Fruit fly (Drosophila melanogaster) whole organism, prepupa: ENCODE measurements around the gene CG2924.

Source experiments
- Blimp-1 ChIP-seq: fragments of 200-800 bp; sonication (Bioruptor generic); optimal IDR thresholded peaks from 3 replicates; lab custom pipeline; 2017; ENCODE audit warnings: missing biosample characterization, missing genetic modification characterization, mild to moderate bottlenecking, moderate library complexity, missing genetic modification reagents
- CG10669 ChIP-seq: fragments of 200-800 bp; sonication (Bioruptor generic); optimal IDR thresholded peaks from 3 replicates; lab custom pipeline; 2018; ENCODE audit warnings: missing biosample characterization, mild to moderate bottlenecking, missing genetic modification characterization, moderate library complexity
- CG11294 ChIP-seq: fragments of 200-800 bp; sonication (Bioruptor generic); IDR thresholded peaks from 2 replicates; pipeline ENCODE4 v1.3.6; 2022; ENCODE audit warnings: missing biosample characterization, missing genetic modification characterization
- CG11762 ChIP-seq: fragments of 200-800 bp; sonication (Bioruptor generic); optimal IDR thresholded peaks from 3 replicates; lab custom pipeline; 2016; ENCODE audit warnings: missing biosample characterization, missing genetic modification characterization; ENCODE audit not compliant: insufficient read depth
- CG11902 ChIP-seq: fragments of 200-800 bp; sonication (Bioruptor generic); optimal IDR thresholded peaks from 3 replicates; lab custom pipeline; 2016; ENCODE audit warnings: missing biosample characterization, missing genetic modification characterization
- CG1621 ChIP-seq: fragments of 200-800 bp; sonication (Bioruptor generic); optimal IDR thresholded peaks from 3 replicates; lab custom pipeline; 2018; ENCODE audit warnings: missing biosample characterization, mild to moderate bottlenecking, missing genetic modification characterization
- CG16779 ChIP-seq: fragments of 200-800 bp; sonication (Bioruptor generic); optimal IDR thresholded peaks from 3 replicates; lab custom pipeline; 2017; ENCODE audit warnings: missing biosample characterization, mild to moderate bottlenecking, missing genetic modification characterization
- CG3032 ChIP-seq: fragments of 200-800 bp; optimal IDR thresholded peaks from 2 replicates; lab custom pipeline; 2019; ENCODE audit warnings: missing biosample characterization, mild to moderate bottlenecking, missing genetic modification characterization, moderate library complexity
- CG31627 ChIP-seq: fragments of 200-800 bp; sonication (Bioruptor generic); optimal IDR thresholded peaks from 3 replicates; lab custom pipeline; 2016; ENCODE audit warnings: missing biosample characterization, missing genetic modification characterization
- CG32006 ChIP-seq: fragments of 200-800 bp; sonication (Bioruptor generic); optimal IDR thresholded peaks from 3 replicates; lab custom pipeline; 2017; ENCODE audit warnings: missing biosample characterization, mild to moderate bottlenecking, missing genetic modification characterization
- CG34406 ChIP-seq: fragments of 200-800 bp; sonication (Bioruptor generic); optimal IDR thresholded peaks from 3 replicates; lab custom pipeline; 2016; ENCODE audit warnings: missing biosample characterization, missing genetic modification characterization
- CG3919 ChIP-seq: fragments of 200-800 bp; sonication (Bioruptor generic); optimal IDR thresholded peaks from 3 replicates; lab custom pipeline; 2016; ENCODE audit warnings: missing biosample characterization, missing genetic modification characterization
- CG4318 ChIP-seq: fragments of 200-800 bp; sonication (Bioruptor generic); optimal IDR thresholded peaks from 3 replicates; lab custom pipeline; 2017; ENCODE audit warnings: missing biosample characterization, mild to moderate bottlenecking, missing genetic modification characterization
- CG6276 ChIP-seq: fragments of 200-800 bp; sonication (Bioruptor generic); optimal IDR thresholded peaks from 2 replicates; lab custom pipeline; 2017; ENCODE audit warnings: missing biosample characterization, mild to moderate bottlenecking, missing genetic modification characterization
- CG6808 ChIP-seq: fragments of 200-800 bp; sonication (Bioruptor generic); optimal IDR thresholded peaks from 3 replicates; lab custom pipeline; 2017; ENCODE audit warnings: missing biosample characterization, missing genetic modification characterization, mild to moderate bottlenecking, moderate library complexity, missing genetic modification reagents
- CG6854 ChIP-seq: fragments of 200-800 bp; sonication (Bioruptor generic); optimal IDR thresholded peaks from 2 replicates; lab custom pipeline; 2017; ENCODE audit warnings: missing biosample characterization, mild to moderate bottlenecking, missing genetic modification characterization
- CG8119 ChIP-seq: fragments of 200-800 bp; sonication (Bioruptor generic); IDR thresholded peaks from 3 replicates; pipeline ENCODE4 v1.3.6; 2022; ENCODE audit warnings: missing biosample characterization, missing genetic modification characterization
- CG8319 ChIP-seq: fragments of 200-800 bp; sonication (Bioruptor generic); optimal IDR thresholded peaks from 3 replicates; lab custom pipeline; 2016; ENCODE audit warnings: missing biosample characterization, missing genetic modification characterization
- CG9139 ChIP-seq: fragments of 200-800 bp; sonication (Bioruptor generic); optimal IDR thresholded peaks from 3 replicates; lab custom pipeline; 2017; ENCODE audit warnings: missing biosample characterization, mild to moderate bottlenecking, missing genetic modification characterization
- Eip75B ChIP-seq: fragments of 200-800 bp; sonication (Bioruptor generic); optimal IDR thresholded peaks from 3 replicates; lab custom pipeline; 2016; ENCODE audit warnings: missing biosample characterization, missing genetic modification characterization
- Eip78C ChIP-seq: fragments of 200-800 bp; sonication (Bioruptor generic); peaks from one replicate; lab custom pipeline; 2016; ENCODE audit warnings: missing biosample characterization, missing genetic modification characterization
- Eip93F ChIP-seq: fragments of 200-800 bp; sonication (Bioruptor generic); optimal IDR thresholded peaks from 2 replicates; lab custom pipeline; 2016; ENCODE audit warnings: missing biosample characterization, mild to moderate bottlenecking, missing genetic modification characterization
- Ets21C ChIP-seq: fragments of 200-800 bp; sonication (Bioruptor generic); optimal IDR thresholded peaks from 3 replicates; lab custom pipeline; 2016; ENCODE audit warnings: missing biosample characterization, missing genetic modification characterization
- Ets96B ChIP-seq: fragments of 200-800 bp; optimal IDR thresholded peaks from 2 replicates; lab custom pipeline; 2019; ENCODE audit warnings: missing biosample characterization, mild to moderate bottlenecking, missing genetic modification characterization, moderate library complexity
- Gug ChIP-seq: fragments of 200-800 bp; sonication (Bioruptor generic); IDR thresholded peaks from 2 replicates; pipeline ENCODE4 v1.3.6; 2022; ENCODE audit warnings: missing biosample characterization, missing genetic modification characterization
- Hr39 ChIP-seq: fragments of 200-800 bp; sonication (Bioruptor generic); optimal IDR thresholded peaks from 2 replicates; lab custom pipeline; 2016; ENCODE audit warnings: missing biosample characterization, missing genetic modification characterization
- Hr4 ChIP-seq: fragments of 200-800 bp; sonication (Bioruptor generic); optimal IDR thresholded peaks from 3 replicates; lab custom pipeline; 2016; ENCODE audit warnings: missing biosample characterization, missing genetic modification characterization
- Lpt ChIP-seq: fragments of 200-800 bp; sonication (Bioruptor generic); optimal IDR thresholded peaks from 3 replicates; lab custom pipeline; 2016; ENCODE audit warnings: missing biosample characterization, missing genetic modification characterization
- Met ChIP-seq: fragments of 200-800 bp; sonication (Bioruptor generic); optimal IDR thresholded peaks from 3 replicates; lab custom pipeline; 2016; ENCODE audit warnings: missing biosample characterization, missing genetic modification characterization
- Smox ChIP-seq: fragments of 200-800 bp; sonication (Bioruptor generic); optimal IDR thresholded peaks from 3 replicates; lab custom pipeline; 2016; ENCODE audit warnings: missing biosample characterization, missing genetic modification characterization
- Sox14 ChIP-seq: fragments of 200-800 bp; sonication (Bioruptor generic); optimal IDR thresholded peaks from 3 replicates; lab custom pipeline; 2016; ENCODE audit warnings: missing biosample characterization, missing genetic modification characterization
- achi ChIP-seq: fragments of 200-800 bp; sonication (Bioruptor generic); optimal IDR thresholded peaks from 3 replicates; lab custom pipeline; 2016; ENCODE audit warnings: missing biosample characterization, missing genetic modification characterization
- acj6 ChIP-seq: fragments of 200-800 bp; sonication (Bioruptor generic); optimal IDR thresholded peaks from 3 replicates; lab custom pipeline; 2016; ENCODE audit warnings: missing biosample characterization, missing genetic modification characterization
- cyc ChIP-seq: fragments of 200-800 bp; sonication (Bioruptor generic); optimal IDR thresholded peaks from 3 replicates; lab custom pipeline; 2016; ENCODE audit warnings: missing biosample characterization, missing genetic modification characterization
- dac ChIP-seq: fragments of 200-800 bp; sonication (Bioruptor generic); optimal IDR thresholded peaks from 2 replicates; lab custom pipeline; 2017; ENCODE audit warnings: missing biosample characterization, mild to moderate bottlenecking, missing genetic modification characterization
- dsx ChIP-seq: fragments of 200-800 bp; optimal IDR thresholded peaks from 3 replicates; lab custom pipeline; 2019; ENCODE audit warnings: missing biosample characterization, mild to moderate bottlenecking, missing genetic modification characterization, moderate library complexity; ENCODE audit not compliant: poor library complexity, severe bottlenecking
- eg ChIP-seq: fragments of 200-800 bp; sonication (Bioruptor generic); IDR thresholded peaks from 3 replicates; pipeline ENCODE4 v1.3.6; 2022; ENCODE audit warnings: missing biosample characterization, missing genetic modification characterization
- esn ChIP-seq: fragments of 200-800 bp; sonication (Bioruptor generic); optimal IDR thresholded peaks from 2 replicates; lab custom pipeline; 2016; ENCODE audit warnings: missing biosample characterization, mild to moderate bottlenecking, missing genetic modification characterization, moderate library complexity
- fd59A ChIP-seq: fragments of 200-800 bp; sonication (Bioruptor generic); optimal IDR thresholded peaks from 2 replicates; lab custom pipeline; 2017; ENCODE audit warnings: missing biosample characterization, mild to moderate bottlenecking, missing genetic modification characterization, missing genetic modification reagents
- fd85E ChIP-seq: fragments of 200-800 bp; sonication (Bioruptor generic); optimal IDR thresholded peaks from 3 replicates; lab custom pipeline; 2016; ENCODE audit warnings: missing biosample characterization, missing genetic modification characterization
- fkh ChIP-seq: fragments of 200-800 bp; sonication (Bioruptor generic); optimal IDR thresholded peaks from 3 replicates; lab custom pipeline; 2017; ENCODE audit warnings: missing biosample characterization, mild to moderate bottlenecking, missing genetic modification characterization, moderate library complexity
- net ChIP-seq: fragments of 200-800 bp; sonication (Bioruptor generic); optimal IDR thresholded peaks from 3 replicates; lab custom pipeline; 2016; ENCODE audit warnings: missing biosample characterization, missing genetic modification characterization
- pdm3 ChIP-seq: fragments of 200-800 bp; sonication (Bioruptor generic); optimal IDR thresholded peaks from 3 replicates; lab custom pipeline; 2016; ENCODE audit warnings: missing biosample characterization, missing genetic modification characterization
- spab ChIP-seq: fragments of 200-800 bp; sonication (Bioruptor generic); optimal IDR thresholded peaks from 2 replicates; lab custom pipeline; 2017; ENCODE audit warnings: missing biosample characterization, mild to moderate bottlenecking, missing genetic modification characterization, missing genetic modification reagents
- ss ChIP-seq, 2 experiments: fragments of 200-800 bp; sonication (Bioruptor generic); optimal IDR thresholded peaks; 2 replicates in 1 of 2; 3 replicates in 1 of 2; lab custom pipeline; 2017 to 2018; ENCODE audit warnings: mild to moderate bottlenecking in 2 of 2, missing biosample characterization in 2 of 2, missing genetic modification characterization in 2 of 2, moderate library complexity in 1 of 2
- svp ChIP-seq: fragments of 200-800 bp; sonication (Bioruptor generic); peaks from one replicate; lab custom pipeline; 2016; ENCODE audit warnings: missing biosample characterization, missing genetic modification characterization
- topi ChIP-seq: fragments of 200-800 bp; sonication (Bioruptor generic); optimal IDR thresholded peaks from 3 replicates; lab custom pipeline; 2016; ENCODE audit warnings: missing biosample characterization, missing genetic modification characterization
- vri ChIP-seq: fragments of 200-800 bp; sonication (Bioruptor generic); optimal IDR thresholded peaks from 3 replicates; lab custom pipeline; 2016; ENCODE audit warnings: missing biosample characterization, mild to moderate bottlenecking, missing genetic modification characterization

Gene CG2924

DNA sequence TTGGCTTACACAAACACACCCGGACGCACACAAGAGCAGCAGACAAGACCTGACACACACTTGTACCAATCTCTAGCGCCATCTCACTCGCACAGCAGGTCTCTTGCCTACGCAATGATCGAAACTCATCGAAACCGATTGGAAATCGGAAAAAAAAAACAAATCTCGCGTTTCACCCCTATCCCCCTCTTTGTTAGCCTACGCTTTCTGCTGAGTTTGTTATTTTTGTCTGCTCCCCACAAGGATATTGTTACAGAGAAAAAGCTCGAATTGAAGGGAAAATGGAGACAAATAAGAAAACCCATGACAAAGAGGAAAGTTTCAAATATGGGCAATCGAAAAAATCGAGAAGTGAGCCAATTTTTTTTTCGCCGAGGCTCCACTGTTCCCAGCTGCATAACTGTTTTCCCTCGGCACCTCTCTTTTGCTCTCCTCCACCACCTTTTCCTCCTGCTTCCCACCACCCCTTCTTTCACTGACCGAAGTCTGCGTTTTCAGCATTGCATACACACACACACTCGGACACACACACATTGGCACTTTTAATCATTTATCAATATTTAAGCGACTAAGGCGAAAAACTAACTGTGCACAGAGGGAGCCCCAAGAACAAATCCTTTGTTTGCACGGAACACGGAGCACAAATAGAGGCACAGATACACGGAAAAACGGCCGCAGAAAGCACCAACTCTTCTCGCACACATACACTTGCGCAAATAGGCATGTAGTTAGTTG, 572 bp downstream of the CG2924 start (continued):
- TF ChIP-seq CG1621 (tag; lab: Kevin White, UChicago) (no peak), achi (GFP tag; lab: Kevin White, UChicago) (peak; percentile 41), CG9139 (GFP tag; lab: Kevin White, UChicago) (no peak), Gug (GFP tag; lab: Robert Waterston, UW) (peak; percentile 46; the same call in 1 of the 2 replicates), CG16779 (tag; lab: Kevin White, UChicago) (no peak), CG6854 (GFP tag; lab: Kevin White, UChicago) (peak; percentile 28), esn (GFP tag; lab: Kevin White, UChicago) (peak; percentile 43), Eip93F (no peak), CG11294 (GFP tag; lab: Robert Waterston, UW) (no peak), CG11902 (GFP tag; lab: Kevin White, UChicago) (peak; percentile 49), Blimp-1 (GFP tag; lab: Kevin White, UChicago) (no peak), net (GFP tag; lab: Kevin White, UChicago) (peak; percentile 48), svp (peak; percentile 68), Eip75B (GFP tag; lab: Kevin White, UChicago) (peak; percentile 27), CG6276 (GFP tag; lab: Kevin White, UChicago) (peak; percentile 44), topi (GFP tag; lab: Kevin White, UChicago) (peak; percentile 40), CG8119 (GFP tag; lab: Robert Waterston, UW) (peak; percentile 46; the same call in 1 of the 3 replicates), CG10669 (peak; percentile 29), dsx (GFP tag; lab: Kevin White, UChicago) (no peak), Ets96B (no peak), CG31627 (GFP tag; lab: Kevin White, UChicago) (peak; percentile 54), Smox (GFP tag; lab: Kevin White, UChicago) (peak; percentile 58), acj6 (peak; percentile 55), dac (GFP tag; lab: Kevin White, UChicago) (peak; percentile 45), CG11762 (no peak), fkh (peak; percentile 67), Hr39 (GFP tag; lab: Kevin White, UChicago) (peak; percentile 55), Met (GFP tag; lab: Kevin White, UChicago) (peak; percentile 40), CG34406 (peak; percentile 44), fd85E (GFP tag; lab: Kevin White, UChicago) (no peak), pdm3 (GFP tag; lab: Kevin White, UChicago) (peak; percentile 51), CG4318 (peak; percentile 50), CG3032 (tag; lab: Kevin White, UChicago) (no peak), CG3919 (GFP tag; lab: Kevin White, UChicago) (no peak), vri (GFP tag; lab: Kevin White, UChicago) (peak; percentile 48), Lpt (peak; percentile 23), CG6808 (GFP tag; lab: Kevin White, UChicago) (peak; percentile 29), ss (GFP tag; optimal IDR thresholded peaks at IDR 0.05; lab: Kevin White, UChicago) (peak; percentile 8 to 57), Hr4 (peak; percentile 59), Ets21C (peak; percentile 3), Eip78C (GFP tag; lab: Kevin White, UChicago) (peak; percentile 60)

DNA sequence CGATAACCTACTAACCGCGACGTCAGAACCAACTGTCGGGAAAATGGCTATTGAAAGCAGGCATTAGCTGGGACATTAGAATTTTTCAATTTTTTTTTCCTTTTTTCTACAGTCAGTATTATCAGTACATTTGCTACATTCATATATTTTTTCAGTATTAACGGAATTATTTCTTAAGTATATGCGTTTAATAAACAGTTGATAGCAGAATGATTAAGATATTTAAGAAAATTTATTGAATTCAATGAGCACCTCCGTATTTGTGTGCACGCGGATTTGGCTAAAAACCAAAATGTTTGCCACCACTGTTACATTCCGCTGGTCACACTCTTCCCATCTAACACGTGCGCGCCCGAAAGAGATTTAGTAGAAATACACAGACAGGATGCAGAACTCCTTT, 8.1 kb downstream of the CG2924 start, which contains the start of the genes temp and CG3071:
temp (minus strand) TSS at position 5 of the 400 bp plus-strand sequence.
CG3071 (plus strand) TSS at position 327 of the 400 bp plus-strand sequence.
- TF ChIP-seq esn (GFP tag; lab: Kevin White, UChicago) (peak; percentile 72), CG34406 (peak; percentile 54), Hr39 (GFP tag; lab: Kevin White, UChicago) (peak; percentile 69), CG8319 (no peak), CG9139 (GFP tag; lab: Kevin White, UChicago) (no peak), dsx (GFP tag; lab: Kevin White, UChicago) (peak; percentile 16), fkh (no peak), CG16779 (tag; lab: Kevin White, UChicago) (no peak), dac (GFP tag; lab: Kevin White, UChicago) (peak; percentile 37), Hr4 (peak; percentile 62), cyc (GFP tag; lab: Kevin White, UChicago) (peak; percentile 62), CG32006 (peak; percentile 62), fd59A (peak; percentile 8), spab (GFP tag; lab: Kevin White, UChicago) (no peak), pdm3 (GFP tag; lab: Kevin White, UChicago) (peak; percentile 65), Eip75B (GFP tag; lab: Kevin White, UChicago) (peak; percentile 61), Sox14 (GFP tag; lab: Kevin White, UChicago) (peak; percentile 72), eg (no peak), CG10669 (peak; percentile 32), topi (GFP tag; lab: Kevin White, UChicago) (peak; percentile 57), CG6808 (GFP tag; lab: Kevin White, UChicago) (peak; percentile 38), Ets96B (peak; percentile 47)
